Fruit fly (Drosophila melanogaster) whole organism, embryonic: ENCODE data around the gene Adat1.

Experiments
- Ada2b ChIP-seq: fragments of 200-800 bp; sonication (Bioruptor generic); IDR thresholded peaks from 2 replicates; pipeline ENCODE4 v1.3.6; 2022; ENCODE audit warnings: missing biosample characterization, missing genetic modification characterization
- Awh ChIP-seq: fragments of 200-800 bp; sonication (Bioruptor generic); IDR thresholded peaks from 2 replicates; pipeline ENCODE4, ENCODE4 v1.3.6; 2022; ENCODE audit warnings: missing biosample characterization, missing genetic modification characterization
- Bteb2 ChIP-seq: fragments of 200-800 bp; sonication (Bioruptor generic); optimal IDR thresholded peaks from 2 replicates; lab custom pipeline; 2016; ENCODE audit warnings: missing biosample characterization, missing genetic modification characterization
- CG10366 ChIP-seq: fragments of 200-800 bp; sonication (Bioruptor generic); IDR thresholded peaks from 2 replicates; pipeline ENCODE4 v1.3.6; 2022; ENCODE audit warnings: missing biosample characterization, missing genetic modification characterization
- CG11085 ChIP-seq: fragments of 200-800 bp; sonication (Bioruptor generic); IDR thresholded peaks from 2 replicates; pipeline ENCODE4 v1.3.6; 2022; ENCODE audit warnings: missing biosample characterization, missing genetic modification characterization
- CG11247 ChIP-seq: fragments of 200-800 bp; sonication (Bioruptor generic); IDR thresholded peaks from 2 replicates; pipeline ENCODE4 v1.3.6; 2022; ENCODE audit warnings: missing biosample characterization, missing genetic modification characterization
- CG12155 ChIP-seq: fragments of 200-800 bp; sonication (Bioruptor generic); optimal IDR thresholded peaks from 3 replicates; lab custom pipeline; 2016; ENCODE audit warnings: missing biosample characterization, missing genetic modification characterization
- CG12219 ChIP-seq: fragments of 200-800 bp; sonication (Bioruptor generic); optimal IDR thresholded peaks from 3 replicates; lab custom pipeline; 2018; ENCODE audit warnings: missing biosample characterization, mild to moderate bottlenecking, missing genetic modification characterization
- CG13296 ChIP-seq: fragments of 200-800 bp; sonication (Bioruptor generic); optimal IDR thresholded peaks from 3 replicates; lab custom pipeline; 2018; ENCODE audit warnings: missing biosample characterization, mild to moderate bottlenecking, missing genetic modification characterization
- CG13624 ChIP-seq: fragments of 200-800 bp; sonication (Bioruptor generic); optimal IDR thresholded peaks from 2 replicates; lab custom pipeline; 2016; ENCODE audit warnings: missing biosample characterization, missing genetic modification characterization
- CG14710 ChIP-seq: fragments of 200-800 bp; sonication (Bioruptor generic); optimal IDR thresholded peaks from 3 replicates; lab custom pipeline; 2019; ENCODE audit warnings: missing biosample characterization, mild to moderate bottlenecking, missing genetic modification characterization, moderate library complexity
- CG14860 ChIP-seq: fragments of 200-800 bp; sonication (Bioruptor generic); IDR thresholded peaks from 3 replicates; pipeline ENCODE4 v1.3.6; 2022; ENCODE audit warnings: missing biosample characterization, missing genetic modification characterization; ENCODE audit not compliant: partially characterized antibody
- CG15011 ChIP-seq: fragments of 200-800 bp; sonication (Bioruptor generic); optimal IDR thresholded peaks from 3 replicates; lab custom pipeline; 2018; ENCODE audit warnings: missing biosample characterization, mild to moderate bottlenecking, missing genetic modification characterization
- CG1832 ChIP-seq: fragments of 200-800 bp; sonication (Bioruptor generic); optimal IDR thresholded peaks from 2 replicates; lab custom pipeline; 2017; ENCODE audit warnings: missing biosample characterization, mild to moderate bottlenecking, missing genetic modification characterization, inconsistent platforms
- CG18476 ChIP-seq: fragments of 200-800 bp; sonication (Bioruptor generic); optimal IDR thresholded peaks from 2 replicates; lab custom pipeline; 2016; ENCODE audit warnings: missing biosample characterization, mild to moderate bottlenecking, missing genetic modification characterization
- CG30403 ChIP-seq: fragments of 200-800 bp; sonication (Bioruptor generic); optimal IDR thresholded peaks from 3 replicates; lab custom pipeline; 2016; ENCODE audit warnings: missing biosample characterization, missing genetic modification characterization
- CG31224 ChIP-seq: fragments of 200-800 bp; sonication (Bioruptor generic); IDR thresholded peaks from 2 replicates; pipeline ENCODE4 v1.3.6; 2022; ENCODE audit warnings: missing biosample characterization, missing genetic modification characterization
- CG3407 ChIP-seq: fragments of 200-800 bp; sonication (Bioruptor generic); optimal IDR thresholded peaks from 2 replicates; lab custom pipeline; 2018; ENCODE audit warnings: missing biosample characterization, mild to moderate bottlenecking, missing genetic modification characterization
- CG4282 ChIP-seq: fragments of 200-800 bp; sonication (Bioruptor generic); optimal IDR thresholded peaks from 2 replicates; lab custom pipeline; 2016; ENCODE audit warnings: missing biosample characterization, missing genetic modification characterization
- CG4854 ChIP-seq: fragments of 200-800 bp; sonication (Bioruptor generic); optimal IDR thresholded peaks from 2 replicates; lab custom pipeline; 2016; ENCODE audit warnings: missing biosample characterization, missing genetic modification characterization, inconsistent platforms
- CG5180 ChIP-seq: fragments of 200-800 bp; sonication (Bioruptor generic); optimal IDR thresholded peaks from 3 replicates; lab custom pipeline; 2017; ENCODE audit warnings: missing biosample characterization, missing genetic modification characterization, mild to moderate bottlenecking, moderate library complexity, missing genetic modification reagents
- CG6791 ChIP-seq: fragments of 200-800 bp; sonication (Bioruptor generic); IDR thresholded peaks from 3 replicates; pipeline ENCODE4 v1.3.6; 2022; ENCODE audit warnings: missing biosample characterization, missing genetic modification characterization; ENCODE audit not compliant: partially characterized antibody
- CG7839 ChIP-seq: fragments of 200-800 bp; sonication (Bioruptor generic); optimal IDR thresholded peaks from 3 replicates; lab custom pipeline; 2018; ENCODE audit warnings: missing biosample characterization, mild to moderate bottlenecking, missing genetic modification characterization, moderate library complexity
- Dad ChIP-seq: fragments of 200-800 bp; sonication (Bioruptor generic); optimal IDR thresholded peaks from 3 replicates; lab custom pipeline; 2016; ENCODE audit warnings: missing biosample characterization, missing genetic modification characterization
- Deaf1 ChIP-seq: fragments of 200-800 bp; optimal IDR thresholded peaks from 3 replicates; lab custom pipeline; 2019; ENCODE audit warnings: missing biosample characterization, mild to moderate bottlenecking, missing genetic modification characterization, moderate library complexity
- Dll ChIP-seq: fragments of 200-800 bp; sonication (Bioruptor generic); IDR thresholded peaks from 4 replicates; pipeline ENCODE4 v1.3.6; 2022; ENCODE audit warnings: missing biosample characterization, missing genetic modification characterization; ENCODE audit not compliant: partially characterized antibody
- Doc3 ChIP-seq: fragments of 200-800 bp; sonication (Bioruptor generic); IDR thresholded peaks from 3 replicates; pipeline ENCODE4 v1.3.6; 2022; ENCODE audit warnings: missing biosample characterization, missing genetic modification characterization; ENCODE audit not compliant: partially characterized antibody
- Drgx ChIP-seq: fragments of 200-800 bp; sonication (Bioruptor generic); IDR thresholded peaks from 2 replicates; pipeline ENCODE4 v1.3.6; 2022; ENCODE audit warnings: missing biosample characterization, missing genetic modification characterization
- Ets65A ChIP-seq: fragments of 200-800 bp; sonication (Bioruptor generic); peaks from one replicate; lab custom pipeline; 2016; ENCODE audit warnings: missing biosample characterization, missing genetic modification characterization
- Lpt ChIP-seq: fragments of >200 bp; optimal IDR thresholded peaks from 2 replicates; lab custom pipeline; 2018; ENCODE audit warnings: missing biosample characterization, missing genetic modification characterization
- NK7.1 ChIP-seq: fragments of 200-800 bp; sonication (Bioruptor generic); optimal IDR thresholded peaks from 3 replicates; lab custom pipeline; 2016; ENCODE audit warnings: missing biosample characterization, missing genetic modification characterization
- Sry-δ ChIP-seq: fragments of 200-800 bp; sonication (Bioruptor generic); optimal IDR thresholded peaks from 2 replicates; lab custom pipeline; 2016; ENCODE audit warnings: missing biosample characterization, missing genetic modification characterization
- Trl ChIP-seq, 3 experiments: fragments of >200 bp in 2 of 3; fragments of 200-800 bp in 1 of 3; sonication (Bioruptor generic) in 1 of 3; optimal IDR thresholded peaks; 2 replicates in 1 of 3; 3 replicates in 2 of 3; lab custom pipeline; 2016 to 2017; ENCODE audit warnings: missing biosample characterization in 1 of 3, missing genetic modification characterization in 1 of 3
- ap ChIP-seq: fragments of 200-800 bp; sonication (Bioruptor generic); IDR thresholded peaks from 2 replicates; pipeline ENCODE4 v1.3.6; 2022; ENCODE audit warnings: missing biosample characterization, missing genetic modification characterization
- chinmo ChIP-seq: fragments of 200-800 bp; sonication (Bioruptor generic); IDR thresholded peaks from 4 replicates; pipeline ENCODE4 v1.3.6; 2022; ENCODE audit warnings: missing biosample characterization, missing genetic modification characterization; ENCODE audit not compliant: partially characterized antibody
- crc ChIP-seq: fragments of 200-800 bp; sonication (Bioruptor generic); optimal IDR thresholded peaks from 2 replicates; lab custom pipeline; 2016; ENCODE audit warnings: missing biosample characterization, missing genetic modification characterization
- crp ChIP-seq, 2 experiments: fragments of 200-800 bp; sonication (Bioruptor generic); optimal IDR thresholded peaks; 2 replicates in 1 of 2; 3 replicates in 1 of 2; lab custom pipeline; 2017; ENCODE audit warnings: missing biosample characterization in 2 of 2, missing genetic modification characterization in 2 of 2, mild to moderate bottlenecking in 1 of 2, moderate library complexity in 1 of 2
- dysf ChIP-seq: fragments of 200-800 bp; sonication (Bioruptor generic); IDR thresholded peaks from 3 replicates; pipeline ENCODE4 v1.3.6; 2022; ENCODE audit warnings: missing biosample characterization, missing genetic modification characterization
- ham ChIP-seq: fragments of 200-800 bp; sonication (Bioruptor generic); IDR thresholded peaks from 2 replicates; pipeline ENCODE4 v1.3.6; 2022; ENCODE audit warnings: missing biosample characterization, missing genetic modification characterization
- insv ChIP-seq, 2 experiments: fragments of 200-800 bp; sonication (Bioruptor generic); optimal IDR thresholded peaks; 3 replicates each; lab custom pipeline; 2016 to 2018; ENCODE audit warnings: missing biosample characterization in 2 of 2, missing genetic modification characterization in 2 of 2
- inv ChIP-seq: fragments of 200-800 bp; sonication (Bioruptor generic); IDR thresholded peaks from 2 replicates; pipeline ENCODE4 v1.3.6; 2022; ENCODE audit warnings: missing biosample characterization, missing genetic modification characterization; ENCODE audit not compliant: partially characterized antibody
- oc ChIP-seq: fragments of 200-800 bp; sonication (Bioruptor generic); optimal IDR thresholded peaks from 2 replicates; lab custom pipeline; 2018; ENCODE audit warnings: missing biosample characterization, mild to moderate bottlenecking, missing genetic modification characterization, moderate library complexity
- onecut ChIP-seq: fragments of 200-800 bp; sonication (Bioruptor generic); IDR thresholded peaks from 2 replicates; pipeline ENCODE4 v1.3.6; 2022; ENCODE audit warnings: missing biosample characterization, missing genetic modification characterization
- p53 ChIP-seq: fragments of 200-800 bp; sonication (Bioruptor generic); optimal IDR thresholded peaks from 2 replicates; lab custom pipeline; 2016; ENCODE audit warnings: missing biosample characterization, missing genetic modification characterization
- pan ChIP-seq, 4 experiments: fragments of >200 bp in 3 of 4; fragments of 200-800 bp in 1 of 4; sonication (Bioruptor generic) in 1 of 4; optimal IDR thresholded peaks in 3 of 4; IDR thresholded peaks in 1 of 4; 2 replicates each; pipeline versions ENCODE4 v1.3.6 to Lab custom; 2017 to 2022; ENCODE audit warnings: missing biosample characterization in 2 of 4, missing genetic modification characterization in 2 of 4, mixed read lengths in 1 of 4
- ssp ChIP-seq: fragments of 200-800 bp; sonication (Bioruptor generic); IDR thresholded peaks from 2 replicates; pipeline ENCODE4 v1.3.6; 2022; ENCODE audit warnings: missing biosample characterization, missing genetic modification characterization
- stwl ChIP-seq: fragments of 200-800 bp; sonication (Bioruptor generic); optimal IDR thresholded peaks from 3 replicates; lab custom pipeline; 2018; ENCODE audit warnings: missing biosample characterization, mild to moderate bottlenecking, missing genetic modification characterization, moderate library complexity
- tna ChIP-seq: fragments of 200-800 bp; sonication (Bioruptor generic); IDR thresholded peaks from 2 replicates; pipeline ENCODE4 v1.3.6; 2022; ENCODE audit warnings: missing biosample characterization, missing genetic modification characterization; ENCODE audit not compliant: partially characterized antibody
- zf30C ChIP-seq: fragments of 200-800 bp; sonication (Bioruptor generic); optimal IDR thresholded peaks from 3 replicates; lab custom pipeline; 2018; ENCODE audit warnings: missing biosample characterization, mild to moderate bottlenecking, missing genetic modification characterization

Gene Adat1

dm6 chr2L:13839744-13840151 lies 28.5 kb upstream of the Adat1 start (continued):
- TF ChIP-seq crp (GFP tag; optimal IDR thresholded peaks at IDR 0.05; lab: Kevin White, UChicago) (peak in 1 of 2 experiments; percentile 17), CG1832 (GFP tag; lab: Kevin White, UChicago) (no peak), ham (GFP tag; lab: Robert Waterston, UW) (no peak), Bteb2 (peak; percentile 72), chinmo (GFP tag; lab: Robert Waterston, UW) (0 out of 4 replicates have a peak, but pooled peaks have one; percentile 14), Drgx (peak; percentile 85; the same call in 1 of the 2 replicates), pan (optimal IDR thresholded peaks at IDR 0.05; lab: Kevin White, UChicago) (no peak), pan (GFP tag; optimal IDR thresholded peaks at IDR 0.05 in 1 of 2, IDR thresholded peaks at IDR 0.05 in 1 of 2) (peak in 1 of 2 experiments; percentile 77), CG30403 (GFP tag; lab: Kevin White, UChicago) (peak; percentile 92), onecut (GFP tag; lab: Robert Waterston, UW) (peak; percentile 73), dysf (peak; percentile 84), CG11085 (GFP tag; lab: Robert Waterston, UW) (peak; percentile 48; the same call in 1 of the 2 replicates), CG15011 (peak; percentile 52), Dad (GFP tag; lab: Kevin White, UChicago) (peak; percentile 62), CG31224 (GFP tag; lab: Robert Waterston, UW) (peak; percentile 45), crc (peak; percentile 68), insv (GFP tag; optimal IDR thresholded peaks at IDR 0.05; lab: Kevin White, UChicago) (no peak), Doc3 (no peak), oc (tag; lab: Kevin White, UChicago) (peak; percentile 87), CG10366 (GFP tag; lab: Robert Waterston, UW) (peak; percentile 84), stwl (tag; lab: Kevin White, UChicago) (no peak), Ada2b (GFP tag; lab: Robert Waterston, UW) (peak; percentile 85), Deaf1 (tag; lab: Kevin White, UChicago) (peak; percentile 70), Dll (no peak), zf30C (peak; percentile 18), CG13624 (GFP tag; lab: Kevin White, UChicago) (peak; percentile 75), ssp (GFP tag; lab: Robert Waterston, UW) (peak; percentile 42; the same call in 1 of the 2 replicates), Lpt (GFP tag; lab: Kevin White, UChicago) (no peak), CG7839 (tag; lab: Kevin White, UChicago) (peak; percentile 93), inv (GFP tag; lab: Robert Waterston, UW) (no peak), CG12155 (GFP tag; lab: Kevin White, UChicago) (peak; percentile 84), NK7.1 (GFP tag; lab: Kevin White, UChicago) (peak; percentile 62), CG4282 (GFP tag; lab: Kevin White, UChicago) (no peak), CG4854 (GFP tag; lab: Kevin White, UChicago) (peak; percentile 81), Sry-δ (GFP tag; lab: Kevin White, UChicago) (peak; percentile 47), Ets65A (peak; percentile 95), p53 (GFP tag; lab: Kevin White, UChicago) (no peak), CG14860 (GFP tag; lab: Robert Waterston, UW) (no peak), CG14710 (tag; lab: Kevin White, UChicago) (peak; percentile 78), CG12219 (GFP tag; lab: Kevin White, UChicago) (peak; percentile 72), CG6791 (GFP tag; lab: Robert Waterston, UW) (no peak), Awh (GFP tag; lab: Robert Waterston, UW) (peak; percentile 45; the same call in 1 of the 2 replicates), CG11247 (GFP tag; lab: Robert Waterston, UW) (no peak), CG5180 (GFP tag; lab: Kevin White, UChicago) (peak; percentile 59), CG3407 (peak; percentile 66), CG18476 (peak; percentile 63), tna (GFP tag; lab: Robert Waterston, UW) (no peak), ap (GFP tag; lab: Robert Waterston, UW) (peak; percentile 56), Trl (optimal IDR thresholded peaks at IDR 0.05; lab: Kevin White, UChicago) (no peak), Trl (GFP tag; optimal IDR thresholded peaks at IDR 0.05; lab: Kevin White, UChicago) (peak; percentile 62), CG13296 (GFP tag; lab: Kevin White, UChicago) (peak; percentile 23)
